Worm (Caenorhabditis elegans) whole organism, L3 larva: ENCODE results near the gene ric-4.

ENCODE experiments used
- fos-1 ChIP-seq: fragments of 150-350 bp; optimal IDR thresholded peaks from 2 replicates; lab custom pipeline; 2014; ENCODE audit warnings: missing biosample characterization, missing genetic modification characterization
- lin-15B ChIP-seq: fragments of 150-350 bp; optimal IDR thresholded peaks from 2 replicates; lab custom pipeline; 2014; ENCODE audit warnings: missing biosample characterization, missing genetic modification characterization
- sea-2 ChIP-seq: fragments of 150-350 bp; sonication (generic microtip); optimal IDR thresholded peaks from 4 replicates; lab custom pipeline; 2014; ENCODE audit warnings: missing biosample characterization, missing genetic modification reagents, missing genetic modification characterization
- unc-39 ChIP-seq: sonication (generic microtip); optimal IDR thresholded peaks from 4 replicates; lab custom pipeline; 2017; ENCODE audit warnings: missing biosample characterization, missing genetic modification characterization

ce11 chrV:10238665-10239064 is 31.4 kb downstream of the ric-4 start, which contains the start of gene fubl-1:
- TF ChIP-seq sea-2 (GFP tag; lab: Kevin White, UChicago) (no peak), unc-39 (tag; lab: Kevin White, UChicago) (no peak), lin-15B (tag; lab: Kevin White, UChicago) (peak; percentile 73), fos-1 (tag; lab: Kevin White, UChicago) (no peak)
